Fruit fly (Drosophila melanogaster) S2 (cell line): ENCODE data around the gene CG8539.
"Not testable (repeated sequence)": the region's sequence is repeated elsewhere in the genome, so short reads cannot be mapped to it uniquely, and the experiment has no call there.

Experiments used
- CG8478 ChIP-seq: fragments of >200 bp; optimal IDR thresholded peaks from 2 replicates; lab custom pipeline; 2018
- CTCF ChIP-seq, 2 experiments: fragments of >200 bp; optimal IDR thresholded peaks; 2 replicates each; lab custom pipeline; 2018

CG8539 gene

DNA sequence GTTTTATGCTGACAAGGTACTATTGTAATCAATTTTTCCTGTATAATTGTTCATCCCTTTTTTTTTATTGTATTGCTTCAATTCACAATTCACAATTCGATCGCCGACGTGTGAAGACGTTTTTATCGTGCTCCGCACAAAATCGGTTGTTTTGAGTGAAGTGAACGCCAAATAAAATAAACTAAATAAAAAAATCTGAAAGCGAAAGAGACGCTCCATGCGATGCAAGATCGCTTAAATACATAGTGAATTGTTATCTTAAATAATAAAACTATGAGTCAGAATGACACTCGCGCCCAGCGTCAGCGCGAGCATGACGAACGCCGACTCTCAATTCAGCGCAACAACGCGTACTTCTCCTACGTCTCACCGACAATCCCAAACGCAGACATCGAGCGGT lies at the start of gene CG8539:
Gene CG8539, minus strand, starts transcription at position 101 of the 400 bp plus-strand sequence.
- TF ChIP-seq CTCF (optimal IDR thresholded peaks at IDR 0.05; lab: Kevin White, UChicago); CG8478 (lab: Kevin White, UChicago): not testable (repeated sequence)

DNA sequence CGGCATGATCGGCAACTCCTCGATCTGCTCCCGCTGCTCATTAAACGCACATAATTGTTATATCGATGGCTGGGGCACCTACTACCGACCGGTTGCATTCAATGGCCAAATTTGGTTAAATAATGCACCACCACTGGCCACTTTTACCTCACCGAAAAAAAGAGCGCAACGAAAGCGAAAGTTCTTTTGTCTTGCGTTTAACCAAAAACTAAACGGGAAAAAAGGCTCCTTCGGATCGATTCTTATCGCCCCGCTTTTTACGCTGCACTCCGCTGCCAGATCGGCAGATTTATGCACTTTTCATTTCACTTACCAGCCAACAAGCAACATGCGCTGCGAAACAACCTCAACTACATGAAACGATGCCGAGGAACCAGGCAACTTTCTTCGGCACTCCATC lies 46.9 kb upstream of the CG8539 start:
- TF ChIP-seq CG8478 (lab: Kevin White, UChicago): no peak
- no peak for TF ChIP-seq CTCF (optimal IDR thresholded peaks at IDR 0.05; lab: Kevin White, UChicago)

DNA sequence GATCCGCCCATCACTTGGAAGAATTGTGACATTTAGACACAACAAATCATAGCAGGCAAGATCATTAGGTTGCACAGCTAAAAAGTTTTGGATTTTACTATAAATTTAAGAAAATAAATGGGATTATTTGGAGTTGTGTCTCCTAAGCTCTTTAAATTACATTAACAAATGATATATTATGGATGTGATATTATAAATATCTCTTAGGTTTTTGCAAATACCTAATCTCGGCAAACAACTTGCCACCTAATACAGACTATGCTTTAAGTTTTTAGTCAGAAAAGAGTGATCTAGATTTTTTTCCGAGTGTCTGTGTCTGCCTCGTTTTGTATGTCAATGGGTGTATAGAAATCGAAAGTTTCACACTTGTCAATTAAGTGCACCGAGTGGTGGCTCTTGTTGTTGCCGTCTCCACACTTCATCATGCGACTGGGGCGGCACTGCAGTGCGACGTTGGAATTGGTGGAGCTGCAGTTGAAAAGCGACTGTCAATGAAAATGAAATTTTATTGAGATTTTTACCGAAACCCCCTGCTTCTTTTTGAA lies 46.1 kb upstream of the CG8539 start:
- TF ChIP-seq CG8478 (lab: Kevin White, UChicago): no peak
- no peak for TF ChIP-seq CTCF (optimal IDR thresholded peaks at IDR 0.05; lab: Kevin White, UChicago)

DNA sequence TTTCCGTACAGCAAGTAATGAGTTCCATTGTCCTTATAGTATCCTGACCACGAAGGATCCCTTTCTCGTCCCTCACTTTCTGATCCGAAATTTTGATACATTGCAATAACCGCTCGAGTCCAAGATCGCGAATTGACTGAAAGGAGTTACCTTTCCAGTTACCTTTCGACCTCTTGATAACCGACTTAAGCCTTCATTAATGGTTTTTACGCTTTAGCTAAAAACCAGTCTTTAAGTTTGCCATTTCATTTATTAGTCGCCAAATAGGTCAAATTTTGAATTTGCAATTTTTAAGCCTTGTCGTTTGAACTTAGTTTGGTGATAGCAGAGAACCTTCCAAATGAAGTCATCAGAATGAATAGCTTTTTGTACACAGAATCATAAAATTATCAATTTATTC lies 43.7 kb upstream of the CG8539 start, which contains the start of gene CG32376:
Gene CG32376, minus strand, starts transcription at position 101 of the 400 bp plus-strand sequence.
- TF ChIP-seq CTCF (optimal IDR thresholded peaks at IDR 0.05; lab: Kevin White, UChicago) (no peak), CG8478 (lab: Kevin White, UChicago) (no peak)

DNA sequence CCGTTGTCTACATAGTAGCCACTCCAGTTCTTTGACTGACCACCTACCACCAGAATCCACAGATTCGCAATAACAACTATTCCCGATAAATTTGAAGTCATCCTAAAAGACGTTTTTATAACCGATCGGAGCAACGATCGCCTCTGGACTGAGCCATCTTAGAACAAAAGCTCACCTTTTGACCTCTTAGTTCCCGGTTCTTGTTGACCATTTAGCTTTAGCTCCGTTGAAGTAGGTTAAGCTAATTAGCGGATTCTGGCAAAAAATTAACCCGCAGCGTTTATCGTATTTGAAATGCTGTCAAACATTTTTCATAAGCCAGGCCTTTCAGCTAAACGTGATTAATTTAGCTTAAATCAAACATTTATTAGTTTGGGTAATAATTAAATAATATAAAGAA lies 42.4 kb upstream of the CG8539 start, which contains the start of gene CG32374:
Gene CG32374, minus strand, starts transcription at position 101 of the 400 bp plus-strand sequence.
- no peak for TF ChIP-seq CTCF (optimal IDR thresholded peaks at IDR 0.05; lab: Kevin White, UChicago)
- TF ChIP-seq CG8478 (lab: Kevin White, UChicago): no peak

DNA sequence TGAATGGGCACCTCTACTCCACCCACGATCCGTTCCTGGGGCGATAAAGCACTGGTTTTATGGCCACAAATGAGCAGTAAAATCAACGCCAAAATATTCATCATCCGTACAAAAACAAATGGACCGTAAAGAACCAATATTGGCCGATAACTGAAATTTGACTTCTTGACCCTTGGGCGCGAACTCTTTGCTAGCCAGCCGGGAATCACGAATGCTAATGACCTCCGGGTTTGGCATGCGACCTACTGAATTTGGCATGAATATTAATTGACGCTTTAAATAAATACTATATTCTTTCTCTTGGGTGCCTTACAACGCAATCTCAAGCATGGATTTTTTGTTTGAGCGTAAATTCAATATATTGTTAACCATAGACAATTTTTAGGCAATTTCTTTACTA lies 41.1 kb upstream of the CG8539 start, which contains the start of gene CG16998:
Gene CG16998, minus strand, starts transcription at position 101 of the 400 bp plus-strand sequence.
- TF ChIP-seq CG8478 (lab: Kevin White, UChicago) (no peak), CTCF (optimal IDR thresholded peaks at IDR 0.05; lab: Kevin White, UChicago) (no peak)

DNA sequence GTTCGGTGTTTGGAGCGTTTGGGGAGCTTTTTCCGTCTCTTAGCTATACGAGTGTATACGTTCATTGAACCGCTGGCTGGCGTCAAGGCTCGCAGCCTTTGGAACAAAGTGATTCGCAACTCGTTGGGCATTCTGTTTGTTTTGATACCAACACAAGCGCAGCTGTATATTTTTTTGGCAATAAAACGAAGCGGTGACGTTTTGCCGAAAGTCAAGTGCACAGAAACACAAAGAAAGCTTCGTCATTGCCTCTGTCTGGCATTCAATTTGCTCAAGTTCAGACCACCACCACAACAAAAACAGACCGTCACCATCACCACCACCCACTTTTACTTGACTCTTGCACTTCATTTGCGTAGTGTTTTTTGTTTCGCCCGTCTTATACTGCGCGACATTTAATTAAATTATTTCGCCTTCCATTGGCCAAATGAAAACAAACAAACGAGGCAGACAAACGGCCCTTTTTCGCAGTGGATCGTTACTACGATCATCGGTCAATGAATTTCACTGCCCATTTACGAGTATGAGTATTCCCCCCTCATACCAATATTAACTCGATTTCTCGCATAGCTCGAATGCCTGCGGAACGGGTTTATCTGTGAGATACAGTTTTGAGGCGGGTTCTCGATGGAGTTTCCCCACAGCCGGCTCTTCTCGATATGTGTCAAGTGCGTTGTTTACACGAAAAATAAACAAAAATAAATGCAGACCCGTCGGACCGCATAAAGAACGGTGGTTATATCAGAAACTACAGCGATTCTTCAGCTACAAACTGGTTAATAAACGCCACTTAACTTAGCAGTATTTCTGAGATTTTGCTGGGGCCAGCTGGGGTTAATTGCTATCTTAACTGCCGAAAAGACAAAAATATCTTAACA lies 32.1 kb upstream of the CG8539 start:
- no peak for TF ChIP-seq CG8478 (lab: Kevin White, UChicago)
- no peak for TF ChIP-seq CTCF (optimal IDR thresholded peaks at IDR 0.05; lab: Kevin White, UChicago)

DNA sequence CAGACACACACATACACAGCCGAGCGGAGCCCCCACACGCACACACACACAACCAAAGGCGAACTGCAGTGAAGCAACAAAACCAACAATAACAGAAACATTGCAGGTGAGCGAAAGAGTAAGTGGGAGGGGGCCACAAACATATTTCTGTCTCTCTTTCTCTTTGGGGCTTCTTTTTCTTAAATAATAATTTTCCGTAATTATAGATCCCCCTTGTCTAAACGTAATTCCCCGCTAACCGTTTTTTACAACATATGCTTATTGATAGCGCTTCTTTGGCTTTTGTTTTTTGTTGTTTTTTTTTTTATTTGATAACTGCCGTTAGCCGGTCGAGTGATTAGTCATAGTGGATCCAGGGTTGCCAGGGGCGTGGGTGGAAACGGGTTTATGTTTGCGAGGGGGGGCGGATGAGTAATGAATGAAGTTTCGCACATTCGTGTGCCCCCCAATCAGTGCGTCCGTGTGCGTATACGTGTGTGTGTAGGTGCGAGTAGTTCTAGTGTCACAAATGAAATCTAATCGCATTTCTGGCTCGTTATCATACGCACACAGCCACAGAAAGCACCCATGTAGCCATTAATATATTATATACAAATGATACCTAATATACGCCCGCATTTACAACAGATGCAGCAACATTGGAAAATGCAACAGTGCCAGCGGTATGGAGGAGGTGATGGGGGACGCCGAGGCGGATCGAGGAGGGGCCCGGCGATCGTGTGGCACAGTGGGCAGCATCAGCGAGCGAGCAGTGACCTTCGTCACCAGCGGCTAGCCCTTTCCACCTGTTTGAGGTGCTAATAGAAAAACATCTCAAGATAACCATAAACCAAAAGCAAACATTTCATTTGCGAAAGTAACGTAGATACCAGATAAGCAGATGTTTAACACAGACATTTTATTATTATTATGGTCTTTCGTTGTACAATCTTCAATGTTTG lies 30.7 kb upstream of the CG8539 start:
- TF ChIP-seq CG8478 (lab: Kevin White, UChicago) (no peak), CTCF (optimal IDR thresholded peaks at IDR 0.05; lab: Kevin White, UChicago) (no peak)

DNA sequence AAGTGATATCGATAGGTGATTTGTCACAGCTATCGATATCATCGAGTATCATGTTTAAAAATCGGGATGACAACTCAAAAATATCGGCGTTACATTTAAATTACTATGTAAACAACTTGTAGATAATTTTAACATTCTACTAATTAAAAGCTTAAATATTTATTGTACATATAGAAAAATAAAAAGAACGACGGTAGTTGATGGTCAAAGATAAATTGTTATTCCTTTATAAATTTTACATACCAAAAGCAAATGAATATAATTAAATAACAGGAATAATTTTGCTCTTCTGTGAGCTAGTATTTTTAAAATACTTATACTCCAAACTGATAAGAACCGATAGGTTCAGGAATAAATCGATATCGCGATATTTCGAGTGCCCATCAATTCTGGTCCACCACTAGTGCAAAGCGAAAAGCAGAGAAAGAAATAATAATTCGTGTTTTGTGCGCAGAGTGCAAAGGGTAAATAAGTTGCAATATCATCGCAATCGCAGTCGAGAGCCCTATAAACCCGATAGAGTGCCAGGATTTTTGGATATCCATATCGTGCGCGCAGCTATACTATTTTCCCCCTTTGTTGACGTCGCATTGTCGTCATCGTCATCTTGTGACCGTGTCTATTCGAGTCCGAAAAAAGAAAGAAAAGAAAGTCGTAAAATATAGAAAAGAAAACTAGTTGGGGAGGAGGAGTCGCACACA lies 29.9 kb upstream of the CG8539 start, which contains the start of gene lqf:
Gene lqf, plus strand, starts transcription at position 401 of the 701 bp plus-strand sequence.
- TF ChIP-seq CG8478 (lab: Kevin White, UChicago) (no peak), CTCF (optimal IDR thresholded peaks at IDR 0.05; lab: Kevin White, UChicago) (no peak)

DNA sequence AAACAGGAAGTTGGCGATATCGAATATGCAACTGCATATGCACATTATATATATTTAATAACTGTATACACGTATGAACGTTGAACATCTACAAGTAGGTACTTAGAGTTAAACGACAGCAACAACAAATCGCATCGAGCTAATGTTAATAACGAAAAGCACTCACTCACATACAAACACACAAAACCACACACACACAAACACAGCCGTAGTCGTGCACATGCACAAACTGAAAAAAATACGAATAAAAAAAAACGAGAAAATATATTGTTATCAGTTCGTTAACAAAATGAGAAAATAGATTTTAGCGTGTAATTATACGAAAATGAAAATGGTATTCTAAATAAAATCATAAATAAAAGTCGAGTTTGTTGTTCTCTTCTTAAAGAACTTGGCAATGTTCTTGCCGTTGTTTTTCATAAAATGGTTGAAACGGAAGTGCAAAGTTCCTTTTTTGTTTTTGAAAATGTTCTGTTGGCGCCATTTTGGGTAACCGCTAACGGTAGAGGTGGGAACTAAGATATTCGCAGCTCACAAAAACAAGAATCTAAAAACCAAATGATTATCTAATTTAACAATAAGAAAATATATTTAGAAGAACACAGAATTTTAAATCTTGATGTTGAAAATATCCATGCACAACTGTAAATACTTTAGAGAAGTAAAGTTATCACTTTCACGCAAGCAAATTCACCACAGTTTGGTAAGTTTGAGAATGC lies 29.2 kb upstream of the CG8539 start:
- TF ChIP-seq CTCF (optimal IDR thresholded peaks at IDR 0.05; lab: Kevin White, UChicago): no peak
- no peak for TF ChIP-seq CG8478 (lab: Kevin White, UChicago)

DNA sequence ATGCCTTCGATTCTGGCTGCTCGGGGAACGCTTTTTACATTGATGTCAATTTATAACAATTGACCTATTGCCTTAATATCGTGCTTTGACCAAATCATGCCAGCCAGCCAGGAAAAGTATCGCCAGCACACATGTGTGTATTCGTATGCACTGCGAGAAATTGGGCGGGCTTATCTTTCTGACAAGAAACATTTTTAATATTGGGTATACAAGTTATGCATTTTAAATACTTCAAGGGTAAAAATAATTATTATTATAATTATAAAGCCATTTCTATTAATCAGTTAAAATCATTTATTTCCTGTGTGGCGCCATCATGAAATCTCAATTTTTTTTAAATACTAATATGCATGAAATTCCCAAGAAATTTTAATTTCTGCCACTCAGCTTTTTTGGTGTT lies 23.2 kb upstream of the CG8539 start:
- TF ChIP-seq CG8478 (lab: Kevin White, UChicago) (no peak), CTCF (optimal IDR thresholded peaks at IDR 0.05; lab: Kevin White, UChicago) (no peak)

DNA sequence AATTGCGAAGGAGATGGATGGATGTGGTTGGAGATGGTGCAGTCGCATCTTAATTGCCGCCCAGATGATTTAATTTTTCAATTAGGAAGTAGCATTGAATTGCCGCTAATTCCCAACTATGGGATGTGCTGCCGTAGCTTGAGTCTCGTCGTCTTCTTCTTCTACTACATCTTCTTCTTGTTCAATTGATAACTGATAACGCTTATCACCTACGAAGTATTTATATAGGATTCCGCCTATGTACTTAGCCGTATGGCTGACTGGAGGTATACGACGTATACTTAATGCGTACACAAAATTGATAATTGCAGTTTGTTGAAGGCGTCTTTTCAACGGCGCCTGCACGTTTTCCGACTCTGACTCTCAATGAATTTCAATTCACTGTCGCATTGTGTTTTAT lies 22.0 kb upstream of the CG8539 start:
- TF ChIP-seq CG8478 (lab: Kevin White, UChicago): no peak
- no peak for TF ChIP-seq CTCF (optimal IDR thresholded peaks at IDR 0.05; lab: Kevin White, UChicago)

DNA sequence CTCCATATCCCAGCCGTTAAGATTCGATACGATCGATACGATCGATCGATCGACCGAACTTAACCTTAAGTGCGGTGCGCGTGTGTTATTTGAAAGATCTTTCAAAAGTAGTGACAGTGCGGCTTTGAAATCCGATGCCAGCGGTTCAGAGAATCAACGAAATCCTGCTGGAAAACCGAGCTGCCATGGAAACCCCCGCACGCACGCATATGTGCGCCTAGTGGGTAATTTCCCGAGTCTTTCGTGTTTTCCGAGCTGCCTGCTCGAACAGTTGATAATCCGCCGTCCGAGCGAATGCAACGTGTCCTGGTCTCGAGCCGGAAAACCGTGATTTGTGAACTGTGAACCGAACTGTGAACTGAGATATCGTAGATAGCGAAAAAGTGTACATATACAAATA lies 20.6 kb upstream of the CG8539 start:
- TF ChIP-seq CTCF (optimal IDR thresholded peaks at IDR 0.05; lab: Kevin White, UChicago) (no peak), CG8478 (lab: Kevin White, UChicago) (no peak)
